Worm (Caenorhabditis elegans) whole organism, L4 larva: ENCODE measurements around the gene ptp-5.1.

Experiments
- D1046.2 ChIP-seq: fragments of 200-800 bp; sonication (Bioruptor generic); IDR thresholded peaks from 2 replicates; pipeline ENCODE4 v1.3.6; 2022; ENCODE audit warnings: missing genetic modification characterization, missing compliant biosample characterization
- F44E2.7 ChIP-seq: fragments of 200-800 bp; sonication (Bioruptor generic); IDR thresholded peaks from 2 replicates; pipeline ENCODE4 v2.1.2; 2022; ENCODE audit warnings: missing genetic modification characterization, missing compliant biosample characterization
- T20F7.1 ChIP-seq: fragments of 200-800 bp; sonication (Bioruptor generic); optimal IDR thresholded peaks from 2 replicates; lab custom pipeline; 2018; ENCODE audit warnings: mild to moderate bottlenecking, missing genetic modification characterization, missing compliant biosample characterization
- T26A8.4 ChIP-seq: fragments of 200-800 bp; sonication (Bioruptor generic); IDR thresholded peaks from 2 replicates; pipeline ENCODE4 v1.3.6; 2022; ENCODE audit warnings: missing genetic modification characterization, missing compliant biosample characterization
- Y75B8A.6 ChIP-seq: fragments of 200-800 bp; sonication (Bioruptor generic); IDR thresholded peaks from 2 replicates; pipeline ENCODE4 v1.3.6; 2022; ENCODE audit warnings: missing genetic modification reagents, missing genetic modification characterization, missing compliant biosample characterization
- ZK546.5 ChIP-seq, 2 experiments: sonication (generic microtip); optimal IDR thresholded peaks; 2 replicates each; lab custom pipeline; 2017; ENCODE audit warnings: missing biosample characterization in 2 of 2, missing genetic modification characterization in 2 of 2
- ceh-32 ChIP-seq: sonication (generic microtip); optimal IDR thresholded peaks from 2 replicates; lab custom pipeline; 2016; ENCODE audit warnings: mild to moderate bottlenecking, missing genetic modification characterization, missing compliant biosample characterization; ENCODE audit not compliant: poor library complexity
- ceh-82 ChIP-seq: sonication (generic microtip); optimal IDR thresholded peaks from 2 replicates; lab custom pipeline; 2017; ENCODE audit warnings: missing biosample characterization, missing genetic modification characterization
- ces-1 ChIP-seq: fragments of 150-350 bp; sonication (generic microtip); optimal IDR thresholded peaks from 4 replicates; lab custom pipeline; 2014; ENCODE audit warnings: missing biosample characterization, missing genetic modification reagents, missing genetic modification characterization
- cey-2 ChIP-seq: sonication (generic microtip); optimal IDR thresholded peaks from 3 replicates; lab custom pipeline; 2017; ENCODE audit warnings: missing genetic modification characterization, mild to moderate bottlenecking, missing compliant biosample characterization, antibody characterized with exemption, borderline replicate concordance; ENCODE audit not compliant: insufficient read depth
- ctbp-1 ChIP-seq: fragments of 200-800 bp; sonication (Bioruptor generic); IDR thresholded peaks from 2 replicates; pipeline ENCODE4 v1.3.6; 2022; ENCODE audit warnings: missing genetic modification reagents, missing genetic modification characterization, missing compliant biosample characterization
- dmd-6 ChIP-seq: fragments of 200-800 bp; sonication (Bioruptor generic); IDR thresholded peaks from 2 replicates; pipeline ENCODE4 v1.3.6; 2022; ENCODE audit warnings: missing genetic modification reagents, missing genetic modification characterization, missing compliant biosample characterization
- dmd-8 ChIP-seq: fragments of 200-800 bp; sonication (Bioruptor generic); IDR thresholded peaks from 2 replicates; pipeline ENCODE4 v1.3.6; 2022; ENCODE audit warnings: missing genetic modification characterization, missing compliant biosample characterization
- dpl-1 ChIP-seq: fragments of 150-350 bp; optimal IDR thresholded peaks from 2 replicates; lab custom pipeline; 2014; ENCODE audit warnings: missing biosample characterization, missing genetic modification reagents, missing genetic modification characterization
- dve-1 ChIP-seq: sonication (generic microtip); optimal IDR thresholded peaks from 2 replicates; lab custom pipeline; 2017; ENCODE audit warnings: antibody characterized with exemption, mild to moderate bottlenecking, missing genetic modification characterization, missing compliant biosample characterization; ENCODE audit not compliant: insufficient read depth
- fos-1 ChIP-seq: fragments of 150-350 bp; optimal IDR thresholded peaks from 2 replicates; lab custom pipeline; 2014; ENCODE audit warnings: missing biosample characterization, missing genetic modification characterization
- hlh-11 ChIP-seq: fragments of 200-800 bp; sonication (Bioruptor generic); optimal IDR thresholded peaks from 2 replicates; lab custom pipeline; 2018; ENCODE audit warnings: mild to moderate bottlenecking, missing genetic modification characterization, missing compliant biosample characterization
- lim-7 ChIP-seq: fragments of 200-800 bp; sonication (Bioruptor generic); IDR thresholded peaks from 2 replicates; pipeline ENCODE4 v1.3.6; 2022; ENCODE audit warnings: missing genetic modification characterization, missing compliant biosample characterization
- lin-1 ChIP-seq: fragments of 200-800 bp; sonication (Bioruptor generic); IDR thresholded peaks from 2 replicates; pipeline ENCODE4 v1.3.6; 2022; ENCODE audit warnings: missing genetic modification reagents, missing genetic modification characterization, missing compliant biosample characterization
- lin-29 ChIP-seq: fragments of 200-800 bp; sonication (Bioruptor generic); IDR thresholded peaks from 2 replicates; pipeline ENCODE4 v1.3.6; 2022; ENCODE audit warnings: missing genetic modification reagents, missing genetic modification characterization, missing compliant biosample characterization
- lin-38 ChIP-seq: fragments of 200-800 bp; sonication (Bioruptor generic); IDR thresholded peaks from 2 replicates; pipeline ENCODE4 v1.3.6; 2022; ENCODE audit warnings: missing genetic modification reagents, missing genetic modification characterization, missing compliant biosample characterization
- lin-39 ChIP-seq: fragments of 150-350 bp; optimal IDR thresholded peaks from 2 replicates; lab custom pipeline; 2014; ENCODE audit warnings: missing biosample characterization, missing genetic modification reagents, missing genetic modification characterization
- madf-5 ChIP-seq, 2 experiments: fragments of 200-800 bp; sonication (Bioruptor generic); IDR thresholded peaks; 2 replicates each; pipeline ENCODE4 v1.3.6; 2022; ENCODE audit warnings: missing compliant biosample characterization in 2 of 2, missing genetic modification characterization in 2 of 2
- mep-1 ChIP-seq: fragments of 150-350 bp; sonication (generic microtip); optimal IDR thresholded peaks from 3 replicates; lab custom pipeline; 2014; ENCODE audit warnings: missing biosample characterization, missing genetic modification characterization
- mes-2 ChIP-seq: sonication (generic microtip); optimal IDR thresholded peaks from 2 replicates; lab custom pipeline; 2016; ENCODE audit warnings: missing genotype, mild to moderate bottlenecking, missing genetic modification characterization, missing compliant biosample characterization; ENCODE audit not compliant: poor library complexity, severe bottlenecking
- mxl-3 ChIP-seq: fragments of 200-800 bp; sonication (Bioruptor generic); optimal IDR thresholded peaks from 2 replicates; lab custom pipeline; 2018; ENCODE audit warnings: mild to moderate bottlenecking, missing genetic modification characterization, missing compliant biosample characterization
- nhr-10 ChIP-seq: fragments of 150-350 bp; optimal IDR thresholded peaks from 2 replicates; lab custom pipeline; 2014; ENCODE audit warnings: missing biosample characterization, missing genetic modification characterization
- nhr-102 ChIP-seq: sonication (generic microtip); optimal IDR thresholded peaks from 2 replicates; lab custom pipeline; 2016; ENCODE audit warnings: mild to moderate bottlenecking, missing genetic modification characterization, moderate library complexity, missing compliant biosample characterization
- nhr-11 ChIP-seq: fragments of 150-350 bp; optimal IDR thresholded peaks from 2 replicates; lab custom pipeline; 2014; ENCODE audit warnings: missing biosample characterization, missing genetic modification characterization
- nhr-111 ChIP-seq: fragments of 200-800 bp; sonication (Bioruptor generic); optimal IDR thresholded peaks from 2 replicates; lab custom pipeline; 2018; ENCODE audit warnings: mild to moderate bottlenecking, missing genetic modification characterization, missing compliant biosample characterization
- nhr-25 ChIP-seq: sonication (generic microtip); optimal IDR thresholded peaks from 2 replicates; lab custom pipeline; 2017; ENCODE audit warnings: missing genetic modification characterization, mild to moderate bottlenecking, missing compliant biosample characterization, antibody characterized with exemption, moderate library complexity, borderline replicate concordance; ENCODE audit not compliant: insufficient read depth
- nhr-28 ChIP-seq: fragments of 150-350 bp; optimal IDR thresholded peaks from 2 replicates; lab custom pipeline; 2014; ENCODE audit warnings: missing biosample characterization, missing genetic modification characterization
- nhr-41 ChIP-seq: fragments of 200-800 bp; sonication (Bioruptor generic); IDR thresholded peaks from 2 replicates; pipeline ENCODE4 v1.3.6; 2022; ENCODE audit warnings: missing genetic modification reagents, missing genetic modification characterization, missing compliant biosample characterization
- nhr-76 ChIP-seq: fragments of 150-350 bp; optimal IDR thresholded peaks from 2 replicates; lab custom pipeline; 2014; ENCODE audit warnings: missing biosample characterization, missing genetic modification characterization
- nhr-77 ChIP-seq: fragments of 150-350 bp; optimal IDR thresholded peaks from 2 replicates; lab custom pipeline; 2014; ENCODE audit warnings: missing biosample characterization, missing genetic modification characterization
- pqm-1 ChIP-seq: sonication (generic microtip); optimal IDR thresholded peaks from 2 replicates; lab custom pipeline; 2017; ENCODE audit warnings: missing biosample characterization, missing genetic modification characterization
- snpc-1.2 ChIP-seq: fragments of 200-800 bp; sonication (Bioruptor generic); IDR thresholded peaks from 2 replicates; pipeline ENCODE4 v1.3.6; 2022; ENCODE audit warnings: missing genetic modification reagents, missing genetic modification characterization, missing compliant biosample characterization
- spr-1 ChIP-seq: sonication (generic microtip); optimal IDR thresholded peaks from 2 replicates; lab custom pipeline; 2016; ENCODE audit warnings: mild to moderate bottlenecking, missing genetic modification characterization, missing compliant biosample characterization
- tra-1 ChIP-seq: fragments of 200-800 bp; sonication (Bioruptor generic); IDR thresholded peaks from 2 replicates; pipeline ENCODE4 v1.3.6; 2022; ENCODE audit warnings: missing genetic modification reagents, missing genetic modification characterization, missing compliant biosample characterization
- unc-39 ChIP-seq: sonication (generic microtip); optimal IDR thresholded peaks from 2 replicates; lab custom pipeline; 2017; ENCODE audit warnings: missing biosample characterization, missing genetic modification characterization
- unc-62 ChIP-seq, 3 experiments: fragments of 150-350 bp in 1 of 3; sonication (generic microtip); optimal IDR thresholded peaks in 2 of 3; peaks in 1 of 3; 1 replicate in 1 of 3; 2 replicates in 2 of 3; lab custom pipeline; 2014 to 2017; ENCODE audit warnings: missing biosample characterization in 3 of 3, missing genetic modification characterization in 3 of 3, missing genetic modification reagents in 3 of 3, missing genotype in 1 of 3
- vab-7 ChIP-seq: fragments of 200-800 bp; sonication (Bioruptor generic); IDR thresholded peaks from 2 replicates; pipeline ENCODE4 v1.3.6; 2022; ENCODE audit warnings: missing genetic modification reagents, missing genetic modification characterization, missing compliant biosample characterization

The ptp-5.1 gene

DNA sequence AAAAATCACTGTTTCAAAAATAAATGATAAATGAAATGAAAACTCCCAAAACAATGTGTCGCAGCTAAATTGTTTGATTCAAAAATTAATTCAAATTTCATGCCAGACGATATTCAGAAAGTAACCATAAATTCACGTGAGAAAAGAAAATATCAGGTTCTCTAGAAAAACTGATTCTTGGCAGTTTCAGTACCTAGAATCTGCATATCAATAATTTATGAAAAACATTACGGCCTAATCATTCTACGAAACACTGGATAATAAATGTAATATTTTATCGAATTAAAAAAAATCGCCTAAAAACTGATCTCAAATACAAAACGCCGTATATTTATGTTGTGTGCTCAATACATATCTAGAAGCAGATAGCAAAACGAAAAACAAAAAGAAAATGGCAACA, 34.7 kb downstream of the ptp-5.1 start:
- TF ChIP-seq nhr-11 (tag; lab: Kevin White, UChicago) (peak; percentile 43), Y75B8A.6 (GFP tag; lab: Robert Waterston, UW) (no peak)

DNA sequence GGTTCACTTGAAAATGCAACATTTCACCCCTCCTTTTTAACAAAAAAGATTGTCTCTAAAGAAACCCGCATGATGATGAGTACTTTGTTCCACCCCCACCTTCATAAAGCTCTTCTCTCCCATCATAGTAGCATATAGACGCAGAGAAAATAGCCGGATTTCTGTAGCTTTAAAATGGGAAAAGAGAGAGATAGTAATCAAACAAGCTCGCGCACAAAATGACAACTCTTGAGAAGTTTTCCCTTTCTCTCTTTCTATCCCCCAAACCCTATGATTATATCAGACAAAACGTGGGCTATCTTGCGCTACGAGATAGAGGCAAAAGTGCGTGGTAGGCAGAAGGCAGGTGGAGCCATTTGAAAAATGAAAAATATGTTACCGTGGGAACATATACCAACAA, 36.4 kb downstream of the ptp-5.1 start:
- TF ChIP-seq F44E2.7 (GFP tag; lab: Robert Waterston, UW) = no peak
- TF ChIP-seq unc-62 (GFP tag; optimal IDR thresholded peaks at IDR 0.05 in 1 of 2; lab: Kevin White, UChicago) = peak in 1 of 2 experiments; percentile 67
- no peak for TF ChIP-seq unc-62 (tag; optimal IDR thresholded peaks at IDR 0.05; lab: Kevin White, UChicago)

DNA sequence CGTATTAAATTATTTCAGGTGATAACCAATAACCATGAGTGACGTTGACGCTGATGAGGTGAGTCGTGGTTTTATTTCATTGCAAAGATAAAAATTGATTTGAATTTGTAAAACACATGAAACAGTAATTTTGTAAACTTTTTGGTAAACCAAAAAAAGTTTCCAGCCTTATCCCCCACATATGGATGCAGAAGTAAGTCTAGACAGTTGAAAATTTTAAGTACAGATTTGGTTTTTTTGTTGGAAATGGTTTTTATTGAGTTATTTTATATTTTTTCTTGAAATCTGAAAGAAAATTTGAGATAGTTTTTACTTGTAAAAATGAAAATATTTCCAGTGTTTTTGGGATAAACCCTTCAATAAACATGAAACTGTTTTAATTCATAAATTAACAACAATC, 38.4 kb downstream of the ptp-5.1 start, which contains the start of gene tni-4:
Gene tni-4 (plus strand): TSS at position 19 of the 400 bp plus-strand sequence.
- TF ChIP-seq ceh-32 (tag; lab: Kevin White, UChicago) (no peak), unc-62 (GFP tag; optimal IDR thresholded peaks at IDR 0.05 in 1 of 2; lab: Kevin White, UChicago) (peak in 1 of 2 experiments; percentile 92), unc-62 (tag; optimal IDR thresholded peaks at IDR 0.05; lab: Kevin White, UChicago) (no peak)

- no peak for TF ChIP-seq lin-1 (GFP tag; lab: Robert Waterston, UW)
- 0 out of 2 replicates have a peak, but pooled peaks have one; percentile 20 for TF ChIP-seq snpc-1.2
Measured at ce11 chrIV:5206716-5207115, 40.6 kb downstream of the ptp-5.1 start.

DNA sequence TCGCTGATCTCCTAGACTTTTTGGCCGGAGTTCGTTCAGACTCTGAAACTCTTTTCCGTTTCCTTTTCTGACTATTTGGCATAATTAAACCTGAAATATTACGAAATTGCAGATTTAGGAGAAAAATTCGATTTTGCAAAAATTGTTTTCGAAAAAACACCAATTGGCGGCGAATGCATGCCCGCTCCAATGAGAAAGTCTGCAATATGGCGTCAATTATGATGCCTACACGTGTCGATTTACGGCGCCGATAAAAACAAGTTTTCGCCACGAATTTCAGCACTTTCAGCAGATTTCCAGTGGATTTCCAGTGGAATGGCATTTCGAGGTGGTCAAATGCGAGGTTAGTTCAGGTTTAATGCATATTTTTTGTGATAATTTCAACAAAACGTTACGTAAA, 43.3 kb downstream of the ptp-5.1 start, which contains the start of the genes Y59E9AL.36 and nbet-1:
Gene Y59E9AL.36 (minus strand): TSS at position 92 of the 400 bp plus-strand sequence.
Gene nbet-1 (plus strand): TSS at position 112 of the 400 bp plus-strand sequence.
- no peak for TF ChIP-seq nhr-111 (GFP tag; lab: Kevin White, UChicago)
- peak; percentile 45 for TF ChIP-seq T20F7.1 (GFP tag; lab: Kevin White, UChicago)
- TF ChIP-seq lin-38 = peak; percentile 95
- TF ChIP-seq nhr-28 (tag; lab: Kevin White, UChicago) = peak; percentile 59
- no peak for TF ChIP-seq nhr-76
- peak; percentile 27 for TF ChIP-seq nhr-25 (tag; lab: Kevin White, UChicago)
- TF ChIP-seq ctbp-1 (GFP tag; lab: Robert Waterston, UW) = no peak
- TF ChIP-seq fos-1 (tag; lab: Kevin White, UChicago) = no peak
- no peak for TF ChIP-seq hlh-11
- no peak for TF ChIP-seq ceh-82
- TF ChIP-seq mes-2 (tag; lab: Kevin White, UChicago) = peak; percentile 86
- TF ChIP-seq nhr-10 = no peak
- no peak for TF ChIP-seq madf-5 (GFP tag; IDR thresholded peaks at IDR 0.05; lab: Robert Waterston, UW)
- TF ChIP-seq unc-39 (tag; lab: Kevin White, UChicago) = no peak
- no peak for TF ChIP-seq spr-1 (tag; lab: Kevin White, UChicago)
- peak; percentile 15 for TF ChIP-seq ces-1
- TF ChIP-seq dpl-1 = peak; percentile 83
- no peak for TF ChIP-seq nhr-41 (GFP tag; lab: Robert Waterston, UW)
- peak; percentile 5 for TF ChIP-seq nhr-102 (tag; lab: Kevin White, UChicago)
- peak; percentile 94 for TF ChIP-seq nhr-11 (tag; lab: Kevin White, UChicago)
- TF ChIP-seq lim-7 = no peak
- TF ChIP-seq dve-1 (tag; lab: Kevin White, UChicago) = no peak
- TF ChIP-seq lin-29 = no peak
- peak; percentile 61; the same call in 1 of the 2 replicates for TF ChIP-seq T26A8.4 (GFP tag; lab: Robert Waterston, UW)
- TF ChIP-seq pqm-1 = peak; percentile 5
- no peak for TF ChIP-seq lin-39 (tag; lab: Kevin White, UChicago)
- peak; percentile 76 for TF ChIP-seq mep-1 (tag; lab: Kevin White, UChicago)
- no peak for TF ChIP-seq D1046.2 (GFP tag; lab: Robert Waterston, UW)
- TF ChIP-seq tra-1 (GFP tag; lab: Robert Waterston, UW) = no peak
- peak; percentile 70 for TF ChIP-seq nhr-77
- no peak for TF ChIP-seq ZK546.5 (tag; optimal IDR thresholded peaks at IDR 0.05; lab: Kevin White, UChicago)
- TF ChIP-seq mxl-3 (GFP tag; lab: Kevin White, UChicago) = peak; percentile 77
- no peak for TF ChIP-seq dmd-6 (GFP tag; lab: Robert Waterston, UW)
- no peak for TF ChIP-seq vab-7 (GFP tag; lab: Robert Waterston, UW)
- TF ChIP-seq dmd-8 = no peak
- no peak for TF ChIP-seq cey-2 (tag; lab: Kevin White, UChicago)
